Fruit fly (Drosophila melanogaster): Measurements from ENCODE around the gene CG15760.

The CG15760 gene

DNA sequence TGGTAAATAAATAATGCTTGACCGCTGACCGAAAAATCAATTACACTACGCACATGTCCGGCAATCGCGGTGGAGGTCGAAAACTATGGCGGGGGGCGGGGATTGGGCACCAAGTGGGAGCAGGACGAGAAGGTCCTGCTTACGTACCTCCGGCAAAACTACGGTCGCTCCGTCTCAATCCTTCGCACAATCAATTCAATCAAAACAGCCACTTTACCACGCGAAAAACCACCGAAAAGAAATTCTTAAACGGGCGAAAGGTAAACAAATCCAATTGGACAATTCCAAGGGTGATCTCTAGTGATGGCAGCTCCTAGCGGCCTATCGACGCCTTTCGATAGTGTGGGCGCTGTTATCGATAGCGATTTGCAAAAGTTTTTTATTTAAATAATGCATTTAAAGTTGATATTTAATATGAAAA, 48.5 kb downstream of the CG15760 start, which contains the start of gene Nadsyn (continued):
- TF ChIP-seq h (optimal IDR thresholded peaks at IDR 0.05) (no peak), CG13287 (GFP tag; IDR thresholded peaks at IDR 0.05; ENCODE audit: partially characterized antibody) (peak; percentile 85), fd3F (GFP tag; optimal IDR thresholded peaks at IDR 0.05) (no peak)

DNA sequence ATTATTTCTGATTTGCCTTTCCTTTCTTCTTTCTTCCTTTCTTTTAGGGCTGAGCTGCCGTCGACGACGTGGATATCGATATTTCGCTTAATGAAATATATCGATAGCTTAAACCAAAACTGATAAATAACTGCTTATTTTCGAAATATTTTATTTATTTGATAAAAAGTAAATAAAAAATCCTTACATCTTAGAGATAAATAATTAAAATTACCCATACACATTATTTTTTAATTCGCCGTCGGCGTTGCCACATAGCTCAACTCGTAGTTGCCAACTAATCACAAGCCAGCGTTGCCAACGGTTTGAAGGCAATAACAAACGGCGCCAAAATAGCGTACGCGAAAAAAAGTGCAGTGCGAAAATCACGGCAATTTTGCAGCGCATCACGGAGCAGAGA, 52.4 kb downstream of the CG15760 start, which contains the start of the genes Mrgn1 and mus101:
Gene Mrgn1 (minus strand): TSS at position 44 of the 400 bp plus-strand sequence.
Gene mus101 (plus strand): TSS at position 313 of the 400 bp plus-strand sequence.
- no peak for TF ChIP-seq az2 (GFP tag; optimal IDR thresholded peaks at IDR 0.05)
- TF ChIP-seq hb (GFP tag; IDR thresholded peaks at IDR 0.05; ENCODE audit: partially characterized antibody), result peak; percentile 80
- TF ChIP-seq CG6791 (GFP tag; IDR thresholded peaks at IDR 0.05; ENCODE audit: partially characterized antibody), result peak; percentile 56; the same call in 1 of the 3 replicates
- no peak for TF ChIP-seq CG15269 (tag; optimal IDR thresholded peaks at IDR 0.05)
- peak; percentile 66 for TF ChIP-seq vnd (GFP tag; IDR thresholded peaks at IDR 0.05; ENCODE audit: partially characterized antibody)
- TF ChIP-seq D19B (GFP tag; optimal IDR thresholded peaks at IDR 0.05), result no peak
- TF ChIP-seq row (GFP tag; IDR thresholded peaks at IDR 0.05), result peak; percentile 40; the same call in 1 of the 3 replicates
- no peak for TF ChIP-seq Fer3 (tag; optimal IDR thresholded peaks at IDR 0.05)
- peak in 1 of 2 experiments; percentile 63 for TF ChIP-seq insv (GFP tag; optimal IDR thresholded peaks at IDR 0.05)
- peak; percentile 83 for TF ChIP-seq Sry-δ (GFP tag; optimal IDR thresholded peaks at IDR 0.05)
- TF ChIP-seq CG16813 (GFP tag; IDR thresholded peaks at IDR 0.05; ENCODE audit: partially characterized antibody), result peak; percentile 79
- TF ChIP-seq CG10267 (tag; optimal IDR thresholded peaks at IDR 0.05), result peak; percentile 52
- TF ChIP-seq Bgb (GFP tag; IDR thresholded peaks at IDR 0.05; ENCODE audit: partially characterized antibody), result peak; percentile 70
- peak; percentile 45 for TF ChIP-seq nmo (GFP tag; optimal IDR thresholded peaks at IDR 0.05)
- peak; percentile 81 for TF ChIP-seq CG14710 (tag; optimal IDR thresholded peaks at IDR 0.05)
- TF ChIP-seq psq (GFP tag; optimal IDR thresholded peaks at IDR 0.05), result peak; percentile 58
- peak; percentile 30 for TF ChIP-seq cg (GFP tag; optimal IDR thresholded peaks at IDR 0.05)
- no peak for TF ChIP-seq ttk (GFP tag; IDR thresholded peaks at IDR 0.05)
- TF ChIP-seq CG2120 (GFP tag; optimal IDR thresholded peaks at IDR 0.05), result peak; percentile 8
- peak; percentile 85 for TF ChIP-seq BEAF-32 (GFP tag; optimal IDR thresholded peaks at IDR 0.05)
- TF ChIP-seq CG3847 (GFP tag; IDR thresholded peaks at IDR 0.05), result peak; percentile 42
- TF ChIP-seq sens (GFP tag), result peak; percentile 73
- TF ChIP-seq E2f2 (GFP tag; IDR thresholded peaks at IDR 0.05), result peak; percentile 82
- TF ChIP-seq CG43689 (GFP tag; IDR thresholded peaks at IDR 0.05), result no peak
- peak; percentile 80 for TF ChIP-seq trem (tag; optimal IDR thresholded peaks at IDR 0.05)
- TF ChIP-seq Meics (GFP tag; optimal IDR thresholded peaks at IDR 0.05), result no peak
- TF ChIP-seq dimm (GFP tag; IDR thresholded peaks at IDR 0.05), result no peak
- no peak for TF ChIP-seq Asciz (GFP tag; optimal IDR thresholded peaks at IDR 0.05)
- 0 out of 3 replicates have a peak, but pooled peaks have one; percentile 50 for TF ChIP-seq CG7963 (GFP tag; IDR thresholded peaks at IDR 0.05; ENCODE audit: partially characterized antibody)
- peak; percentile 85 for TF ChIP-seq unc-4 (GFP tag; IDR thresholded peaks at IDR 0.05; ENCODE audit: partially characterized antibody)
- peak; percentile 58; the same call in 1 of the 2 replicates for TF ChIP-seq bbx (GFP tag; IDR thresholded peaks at IDR 0.05; ENCODE audit: partially characterized antibody)
- TF ChIP-seq CG14860 (GFP tag; IDR thresholded peaks at IDR 0.05; ENCODE audit: partially characterized antibody), result peak; percentile 77
- peak; percentile 41 for TF ChIP-seq CG17829 (tag; optimal IDR thresholded peaks at IDR 0.05)
- TF ChIP-seq Lhr (GFP tag; optimal IDR thresholded peaks at IDR 0.05), result no peak
- peak; percentile 77 for TF ChIP-seq CG34224 (GFP tag; IDR thresholded peaks at IDR 0.05; ENCODE audit: partially characterized antibody)
- no peak for TF ChIP-seq CG12219 (GFP tag; optimal IDR thresholded peaks at IDR 0.05)
- peak; percentile 13 for TF ChIP-seq Max (GFP tag; optimal IDR thresholded peaks at IDR 0.05)
- TF ChIP-seq CG13287 (GFP tag; IDR thresholded peaks at IDR 0.05; ENCODE audit: partially characterized antibody), result peak; percentile 90
- peak; percentile 93 for TF ChIP-seq Dll (GFP tag; IDR thresholded peaks at IDR 0.05; ENCODE audit: partially characterized antibody)
- peak; percentile 81 for TF ChIP-seq sna (GFP tag; IDR thresholded peaks at IDR 0.05; ENCODE audit: partially characterized antibody)
- peak; percentile 56 for TF ChIP-seq stwl (tag; optimal IDR thresholded peaks at IDR 0.05)
- peak; percentile 72 for TF ChIP-seq Dref (GFP tag; IDR thresholded peaks at IDR 0.05)
- no peak for TF ChIP-seq pho (GFP tag; optimal IDR thresholded peaks at IDR 0.05)
- no peak for TF ChIP-seq Aef1 (GFP tag; IDR thresholded peaks at IDR 0.05)
- TF ChIP-seq NFAT (GFP tag; IDR thresholded peaks at IDR 0.05), result no peak
